Worm (Caenorhabditis elegans) whole organism, L3 larva: Measurements from ENCODE around the gene pigk-1.

Source experiments
- R02D3.7 ChIP-seq: fragments of 150-350 bp; optimal IDR thresholded peaks from 2 replicates; lab custom pipeline; 2014; ENCODE audit warnings: missing biosample characterization, missing genetic modification characterization
- aly-2 ChIP-seq: fragments of 150-350 bp; optimal IDR thresholded peaks from 2 replicates; lab custom pipeline; 2014; ENCODE audit warnings: missing biosample characterization, missing genetic modification characterization
- ama-1 ChIP-seq: fragments of 150-350 bp; optimal IDR thresholded peaks from 2 replicates; lab custom pipeline; 2018
- ceh-16 ChIP-seq: sonication (generic microtip); optimal IDR thresholded peaks from 2 replicates; lab custom pipeline; 2017; ENCODE audit warnings: missing biosample characterization, missing genetic modification characterization
- ceh-28 ChIP-seq: fragments of 150-350 bp; optimal IDR thresholded peaks from 2 replicates; lab custom pipeline; 2014; ENCODE audit warnings: missing biosample characterization, missing genetic modification reagents, missing genetic modification characterization
- ceh-82 ChIP-seq: fragments of 150-350 bp; optimal IDR thresholded peaks from 2 replicates; lab custom pipeline; 2014; ENCODE audit warnings: missing biosample characterization, missing genetic modification characterization
- egl-27 ChIP-seq: sonication (generic microtip); optimal IDR thresholded peaks from 4 replicates; lab custom pipeline; 2017; ENCODE audit warnings: missing biosample characterization, missing genetic modification reagents, missing genetic modification characterization
- elt-2 ChIP-seq: sonication (generic microtip); optimal IDR thresholded peaks from 2 replicates; lab custom pipeline; 2016; ENCODE audit warnings: missing genetic modification reagents, mild to moderate bottlenecking, missing genetic modification characterization, missing compliant biosample characterization
- elt-3 ChIP-seq, 3 experiments: fragments of 150-350 bp in 1 of 3; sonication (generic microtip) in 2 of 3; optimal IDR thresholded peaks; 2 replicates in 2 of 3; 4 replicates in 1 of 3; lab custom pipeline; 2014 to 2017; ENCODE audit warnings: missing biosample characterization in 3 of 3, missing genetic modification characterization in 3 of 3
- eor-1 ChIP-seq, 2 experiments: fragments of 150-350 bp; optimal IDR thresholded peaks; 2 replicates each; lab custom pipeline; 2014 to 2018; ENCODE audit warnings: missing biosample characterization in 2 of 2, missing genetic modification characterization in 2 of 2
- fkh-10 ChIP-seq: sonication (generic microtip); optimal IDR thresholded peaks from 2 replicates; lab custom pipeline; 2017; ENCODE audit warnings: missing biosample characterization, missing genetic modification reagents, missing genetic modification characterization
- fkh-2 ChIP-seq: fragments of 150-350 bp; optimal IDR thresholded peaks from 2 replicates; lab custom pipeline; 2014; ENCODE audit warnings: missing biosample characterization, missing genetic modification reagents, missing genetic modification characterization
- fos-1 ChIP-seq: fragments of 150-350 bp; optimal IDR thresholded peaks from 2 replicates; lab custom pipeline; 2014; ENCODE audit warnings: missing biosample characterization, missing genetic modification characterization
- jun-1 ChIP-seq: fragments of 150-350 bp; optimal IDR thresholded peaks from 2 replicates; lab custom pipeline; 2014; ENCODE audit warnings: missing biosample characterization, missing genetic modification reagents, missing genetic modification characterization
- lin-15B ChIP-seq: fragments of 150-350 bp; optimal IDR thresholded peaks from 2 replicates; lab custom pipeline; 2014; ENCODE audit warnings: missing biosample characterization, missing genetic modification characterization
- lin-39 ChIP-seq: fragments of 150-350 bp; optimal IDR thresholded peaks from 2 replicates; lab custom pipeline; 2018; ENCODE audit warnings: missing biosample characterization, missing genetic modification reagents, missing genetic modification characterization
- mdl-1 ChIP-seq: fragments of 150-350 bp; optimal IDR thresholded peaks from 2 replicates; lab custom pipeline; 2014; ENCODE audit warnings: missing biosample characterization, missing genetic modification characterization
- nfya-1 ChIP-seq: sonication (generic microtip); optimal IDR thresholded peaks from 2 replicates; lab custom pipeline; 2017; ENCODE audit warnings: missing genetic modification characterization, mild to moderate bottlenecking, missing compliant biosample characterization, antibody characterized with exemption, moderate library complexity; ENCODE audit not compliant: insufficient read depth
- nhr-11 ChIP-seq: fragments of 150-350 bp; optimal IDR thresholded peaks from 2 replicates; lab custom pipeline; 2014; ENCODE audit warnings: missing biosample characterization, missing genetic modification characterization
- nhr-23 ChIP-seq: fragments of 150-350 bp; optimal IDR thresholded peaks from 2 replicates; lab custom pipeline; 2014; ENCODE audit warnings: missing biosample characterization, missing genetic modification reagents, missing genetic modification characterization
- nhr-25 ChIP-seq: sonication (generic microtip); optimal IDR thresholded peaks from 2 replicates; lab custom pipeline; 2017; ENCODE audit warnings: missing biosample characterization, missing genetic modification characterization
- nhr-28 ChIP-seq: fragments of 150-350 bp; optimal IDR thresholded peaks from 2 replicates; lab custom pipeline; 2014; ENCODE audit warnings: missing biosample characterization, missing genetic modification characterization
- nhr-67 ChIP-seq: fragments of 150-350 bp; optimal IDR thresholded peaks from 2 replicates; lab custom pipeline; 2014; ENCODE audit warnings: missing biosample characterization, missing genetic modification characterization
- pha-4 ChIP-seq: fragments of 150-350 bp; optimal IDR thresholded peaks from 2 replicates; lab custom pipeline; 2014; ENCODE audit warnings: missing biosample characterization, missing genetic modification reagents, missing genetic modification characterization
- pqm-1 ChIP-seq: fragments of 150-350 bp; optimal IDR thresholded peaks from 2 replicates; lab custom pipeline; 2017; ENCODE audit warnings: missing biosample characterization, missing genetic modification characterization, inconsistent platforms
- sea-2 ChIP-seq: fragments of 150-350 bp; sonication (generic microtip); optimal IDR thresholded peaks from 4 replicates; lab custom pipeline; 2014; ENCODE audit warnings: missing biosample characterization, missing genetic modification reagents, missing genetic modification characterization
- skn-1 ChIP-seq: fragments of 150-350 bp; optimal IDR thresholded peaks from 2 replicates; lab custom pipeline; 2014; ENCODE audit warnings: missing biosample characterization, missing genetic modification characterization
- snpc-4 ChIP-seq: fragments of 150-350 bp; optimal IDR thresholded peaks from 2 replicates; lab custom pipeline; 2014; ENCODE audit warnings: missing biosample characterization, missing genetic modification characterization
- tbx-2 ChIP-seq: sonication (generic microtip); optimal IDR thresholded peaks from 2 replicates; lab custom pipeline; 2016; ENCODE audit warnings: mild to moderate bottlenecking, missing genetic modification characterization, missing compliant biosample characterization
- unc-39 ChIP-seq: sonication (generic microtip); optimal IDR thresholded peaks from 4 replicates; lab custom pipeline; 2017; ENCODE audit warnings: missing biosample characterization, missing genetic modification characterization
- zag-1 ChIP-seq: fragments of 150-350 bp; optimal IDR thresholded peaks from 2 replicates; lab custom pipeline; 2014; ENCODE audit warnings: missing biosample characterization, missing genetic modification characterization
- ztf-11 ChIP-seq: fragments of 150-350 bp; optimal IDR thresholded peaks from 2 replicates; lab custom pipeline; 2014; ENCODE audit warnings: missing biosample characterization, missing genetic modification characterization

The pigk-1 gene

DNA sequence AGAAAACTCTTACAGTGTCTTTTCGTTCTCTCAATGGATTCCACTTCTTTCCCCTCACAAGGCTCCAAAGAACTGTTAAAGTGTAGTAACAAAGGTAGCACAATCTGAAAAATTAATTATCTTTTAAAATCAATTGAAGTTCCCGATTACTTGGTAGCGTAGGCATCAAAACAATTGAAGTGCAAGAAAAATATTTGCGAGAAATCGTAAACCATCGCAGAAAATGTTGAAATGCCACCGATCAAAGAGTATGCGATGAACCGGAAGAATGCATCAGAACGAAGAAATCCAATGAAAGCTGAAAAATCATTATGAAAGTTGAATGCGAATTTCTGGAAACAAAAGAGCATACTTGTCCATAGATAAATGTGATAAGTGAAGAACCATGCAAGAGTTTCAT is 36.7 kb upstream of the pigk-1 start:
- TF ChIP-seq ceh-16 (tag; lab: Kevin White, UChicago) (no peak), fkh-10 (no peak), lin-39 (tag; lab: Kevin White, UChicago) (no peak), ceh-28 (tag; lab: Kevin White, UChicago) (no peak), mdl-1 (no peak), nhr-67 (tag; lab: Kevin White, UChicago) (no peak), ceh-82 (no peak), skn-1 (tag; lab: Kevin White, UChicago) (no peak), eor-1 (tag; optimal IDR thresholded peaks at IDR 0.05; lab: Kevin White, UChicago) (no peak), elt-2 (tag; lab: Kevin White, UChicago) (no peak)
- TF ChIP-seq, all 47 proteins: peak for 0

- TF ChIP-seq jun-1 (tag; lab: Kevin White, UChicago), result no peak
- TF ChIP-seq unc-39 (tag; lab: Kevin White, UChicago), result no peak
- TF ChIP-seq egl-27, result no peak
- TF ChIP-seq R02D3.7 (tag; lab: Kevin White, UChicago), result no peak
- TF ChIP-seq ceh-28 (tag; lab: Kevin White, UChicago), result no peak
- no peak for TF ChIP-seq nhr-23 (tag; lab: Kevin White, UChicago)
- no peak for TF ChIP-seq nhr-11 (tag; lab: Kevin White, UChicago)
- no peak for TF ChIP-seq mdl-1
- no peak for TF ChIP-seq nfya-1 (tag; lab: Kevin White, UChicago)
- no peak for TF ChIP-seq fos-1
- no peak for TF ChIP-seq ama-1
- no peak for TF ChIP-seq elt-3 (tag; optimal IDR thresholded peaks at IDR 0.05; lab: Kevin White, UChicago)
- TF ChIP-seq lin-39 (tag; lab: Kevin White, UChicago), result no peak
- TF ChIP-seq, all 47 proteins: peak for 0
These were observed 36.1 kb upstream of the pigk-1 start for ce11 chrIV:11145929-11146339.

DNA sequence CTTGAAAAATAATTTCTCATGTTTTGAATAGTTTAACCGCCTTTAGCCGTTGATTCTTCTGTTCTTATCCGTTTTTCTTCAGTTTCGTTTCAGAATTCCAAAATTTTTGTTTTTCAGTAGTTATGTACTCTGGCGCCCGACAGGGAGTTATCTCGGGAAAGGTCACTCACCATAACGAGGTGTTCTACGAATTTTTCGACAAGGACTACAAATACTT is 33.3 kb upstream of the pigk-1 start, which contains the start of gene F01G4.4:
TSS of gene F01G4.4 (plus strand) at position 118 of the 217 bp plus-strand sequence.
- TF ChIP-seq snpc-4 (no peak), lin-39 (tag; lab: Kevin White, UChicago) (no peak), nhr-67 (tag; lab: Kevin White, UChicago) (no peak)

- TF ChIP-seq lin-15B (tag; lab: Kevin White, UChicago) (peak; percentile 28), nhr-23 (tag; lab: Kevin White, UChicago) (peak; percentile 33), ceh-16 (tag; lab: Kevin White, UChicago) (no peak), nhr-25 (tag; lab: Kevin White, UChicago) (peak; percentile 14), eor-1 (tag; optimal IDR thresholded peaks at IDR 0.05; lab: Kevin White, UChicago) (no peak), R02D3.7 (tag; lab: Kevin White, UChicago) (no peak), egl-27 (no peak), nfya-1 (tag; lab: Kevin White, UChicago) (peak; percentile 62), pha-4 (tag; lab: Kevin White, UChicago) (peak; percentile 73), jun-1 (tag; lab: Kevin White, UChicago) (no peak), nhr-28 (no peak), zag-1 (no peak)
These were observed 32.8 kb upstream of the pigk-1 start, which contains the start of gene skih-2 for ce11 chrIV:11142314-11143227. skih-2 (minus strand) TSS chrIV:11142364.

ce11 chrIV:11131268-11131667 is 21.4 kb upstream of the pigk-1 start, which contains the start of gene ard-1:
ard-1 (plus strand) TSS chrIV:11131279.
- TF ChIP-seq fos-1, result no peak
- TF ChIP-seq lin-39 (tag; lab: Kevin White, UChicago), result no peak
- no peak for TF ChIP-seq eor-1 (tag; optimal IDR thresholded peaks at IDR 0.05; lab: Kevin White, UChicago)
- TF ChIP-seq skn-1 (tag; lab: Kevin White, UChicago), result no peak
- TF ChIP-seq elt-2 (tag; lab: Kevin White, UChicago), result no peak
- no peak for TF ChIP-seq egl-27
- TF ChIP-seq nhr-67 (tag; lab: Kevin White, UChicago), result no peak
- no peak for TF ChIP-seq unc-39 (tag; lab: Kevin White, UChicago)
- no peak for TF ChIP-seq sea-2 (GFP tag; lab: Kevin White, UChicago)
- no peak for TF ChIP-seq pqm-1 (tag; lab: Kevin White, UChicago)
- no peak for TF ChIP-seq fkh-10
- TF ChIP-seq ceh-16 (tag; lab: Kevin White, UChicago), result no peak
- TF ChIP-seq aly-2 (tag; lab: Kevin White, UChicago), result no peak
- no peak for TF ChIP-seq ztf-11 (tag; lab: Kevin White, UChicago)
- TF ChIP-seq tbx-2 (tag; lab: Kevin White, UChicago), result no peak
- TF ChIP-seq mdl-1, result no peak
- no peak for TF ChIP-seq elt-3 (tag; optimal IDR thresholded peaks at IDR 0.05; lab: Kevin White, UChicago)
- TF ChIP-seq fkh-2 (tag; lab: Kevin White, UChicago), result no peak
